Fruit fly (Drosophila melanogaster) whole organism, embryonic: Measurements from ENCODE around the gene CG15767.
A peak's percentile ranks its signal among the peaks of the same experiment; 100 is the strongest.

Experiments
- ATbp ChIP-seq: fragments of 200-800 bp; sonication (Bioruptor generic); optimal IDR thresholded peaks from 2 replicates; lab custom pipeline; 2017; ENCODE audit warnings: missing biosample characterization, mild to moderate bottlenecking, missing genetic modification characterization, missing genetic modification reagents
- Ada2b ChIP-seq: fragments of 200-800 bp; sonication (Bioruptor generic); IDR thresholded peaks from 2 replicates; pipeline ENCODE4 v1.3.6; 2022; ENCODE audit warnings: missing biosample characterization, missing genetic modification characterization
- Adf1 ChIP-seq: fragments of 200-800 bp; sonication (Bioruptor generic); IDR thresholded peaks from 2 replicates; pipeline ENCODE4 v1.3.6; 2022; ENCODE audit warnings: missing biosample characterization, missing genetic modification characterization
- CG10654 ChIP-seq: fragments of 200-800 bp; sonication (Bioruptor generic); optimal IDR thresholded peaks from 2 replicates; lab custom pipeline; 2016; ENCODE audit warnings: missing biosample characterization, missing genetic modification characterization
- CG12071 ChIP-seq: fragments of 200-800 bp; sonication (Bioruptor generic); optimal IDR thresholded peaks from 3 replicates; lab custom pipeline; 2018; ENCODE audit warnings: missing biosample characterization, mild to moderate bottlenecking, missing genetic modification characterization
- CG16813 ChIP-seq: fragments of 200-800 bp; sonication (Bioruptor generic); IDR thresholded peaks from 3 replicates; pipeline ENCODE4 v1.3.6; 2022; ENCODE audit warnings: missing biosample characterization, missing genetic modification characterization; ENCODE audit not compliant: partially characterized antibody
- CG32532 ChIP-seq: fragments of 200-800 bp; sonication (Bioruptor generic); IDR thresholded peaks from 2 replicates; pipeline ENCODE4 v1.3.6; 2022; ENCODE audit warnings: missing biosample characterization, missing genetic modification characterization
- CG3726 ChIP-seq: fragments of 200-800 bp; sonication (Bioruptor generic); IDR thresholded peaks from 3 replicates; pipeline ENCODE4, ENCODE4 v1.3.6; 2022; ENCODE audit warnings: missing biosample characterization, missing genetic modification characterization
- CG7372 ChIP-seq: fragments of 200-800 bp; sonication (Bioruptor generic); IDR thresholded peaks from 2 replicates; pipeline ENCODE4 v1.3.6; 2022; ENCODE audit warnings: missing biosample characterization, missing genetic modification characterization
- CG7928 ChIP-seq: fragments of 200-800 bp; sonication (Bioruptor generic); optimal IDR thresholded peaks from 2 replicates; lab custom pipeline; 2017; ENCODE audit warnings: missing biosample characterization, mild to moderate bottlenecking, missing genetic modification characterization
- CG8290 ChIP-seq, 3 experiments: fragments of 200-800 bp; sonication (Bioruptor generic); optimal IDR thresholded peaks; 2 replicates each; lab custom pipeline; 2016 to 2019; ENCODE audit warnings: missing biosample characterization in 3 of 3, missing genetic modification characterization in 3 of 3, mild to moderate bottlenecking in 2 of 3, moderate library complexity in 1 of 3
- CG8359 ChIP-seq: fragments of 200-800 bp; sonication (Bioruptor generic); optimal IDR thresholded peaks from 2 replicates; lab custom pipeline; 2017; ENCODE audit warnings: missing biosample characterization, mild to moderate bottlenecking, missing genetic modification characterization, borderline replicate concordance
- CG9609 ChIP-seq: fragments of 200-800 bp; sonication (Bioruptor generic); optimal IDR thresholded peaks from 3 replicates; lab custom pipeline; 2016; ENCODE audit warnings: missing biosample characterization, missing genetic modification characterization
- D19A ChIP-seq: fragments of 200-800 bp; optimal IDR thresholded peaks from 3 replicates; lab custom pipeline; 2019; ENCODE audit warnings: missing biosample characterization, mild to moderate bottlenecking, missing genetic modification characterization, moderate library complexity
- Dip3 ChIP-seq: fragments of 200-800 bp; sonication (Bioruptor generic); optimal IDR thresholded peaks from 3 replicates; lab custom pipeline; 2016; ENCODE audit warnings: missing biosample characterization, missing genetic modification characterization
- Ets97D ChIP-seq: fragments of 200-800 bp; sonication (Bioruptor generic); optimal IDR thresholded peaks from 3 replicates; lab custom pipeline; 2016; ENCODE audit warnings: missing biosample characterization, missing genetic modification characterization
- HLH4C ChIP-seq: fragments of 200-800 bp; sonication (Bioruptor generic); IDR thresholded peaks from 3 replicates; pipeline ENCODE4 v1.3.6; 2022; ENCODE audit warnings: missing biosample characterization, missing genetic modification characterization; ENCODE audit not compliant: partially characterized antibody
- HLHmδ ChIP-seq: fragments of 200-800 bp; sonication (Bioruptor generic); optimal IDR thresholded peaks from 2 replicates; lab custom pipeline; 2018; ENCODE audit warnings: missing biosample characterization, mild to moderate bottlenecking, missing genetic modification characterization, moderate library complexity
- Pdp1 ChIP-seq, 2 experiments: fragments of 200-800 bp; sonication (Bioruptor generic); optimal IDR thresholded peaks; 3 replicates each; lab custom pipeline; 2016; ENCODE audit warnings: missing biosample characterization in 2 of 2, missing genetic modification characterization in 2 of 2, mild to moderate bottlenecking in 1 of 2, moderate library complexity in 1 of 2
- Rfx ChIP-seq: fragments of 200-800 bp; sonication (Bioruptor generic); IDR thresholded peaks from 2 replicates; pipeline ENCODE4 v1.3.6; 2022; ENCODE audit warnings: missing biosample characterization, missing genetic modification characterization
- Scr ChIP-seq: fragments of 200-800 bp; sonication (Bioruptor generic); IDR thresholded peaks from 2 replicates; pipeline ENCODE4 v1.3.6; 2022; ENCODE audit warnings: missing biosample characterization, missing genetic modification characterization; ENCODE audit not compliant: partially characterized antibody
- Usf ChIP-seq: fragments of 200-800 bp; sonication (Bioruptor generic); optimal IDR thresholded peaks from 2 replicates; lab custom pipeline; 2017; ENCODE audit warnings: missing genotype, missing biosample characterization, missing genetic modification characterization
- al ChIP-seq: fragments of 200-800 bp; sonication (Bioruptor generic); IDR thresholded peaks from 2 replicates; pipeline ENCODE4 v1.3.6; 2022; ENCODE audit warnings: missing biosample characterization, missing genetic modification characterization
- ash1 ChIP-seq: fragments of 200-800 bp; sonication (Bioruptor generic); optimal IDR thresholded peaks from 2 replicates; lab custom pipeline; 2018; ENCODE audit warnings: missing biosample characterization, mild to moderate bottlenecking, missing genetic modification characterization
- bab2 ChIP-seq: fragments of 200-800 bp; sonication (Bioruptor generic); optimal IDR thresholded peaks from 2 replicates; lab custom pipeline; 2016; ENCODE audit warnings: missing biosample characterization, missing genetic modification characterization
- cas ChIP-seq: fragments of 200-800 bp; sonication (Bioruptor generic); IDR thresholded peaks from 2 replicates; pipeline ENCODE4 v1.3.6; 2022; ENCODE audit warnings: missing biosample characterization, missing genetic modification characterization
- dan ChIP-seq: fragments of 200-800 bp; sonication (Bioruptor generic); IDR thresholded peaks from 2 replicates; pipeline ENCODE4 v1.3.6; 2022; ENCODE audit warnings: missing biosample characterization, missing genetic modification characterization
- en ChIP-seq: fragments of 200-800 bp; sonication (Bioruptor generic); optimal IDR thresholded peaks from 2 replicates; lab custom pipeline; 2016; ENCODE audit warnings: missing biosample characterization, missing genetic modification characterization
- esg ChIP-seq: fragments of 200-800 bp; sonication (Bioruptor generic); conservative IDR thresholded peaks from 2 replicates; pipeline ENCODE4 v1.3.6; 2022; ENCODE audit warnings: missing biosample characterization, missing genetic modification characterization
- eyg ChIP-seq: fragments of 200-800 bp; sonication (Bioruptor generic); optimal IDR thresholded peaks from 3 replicates; lab custom pipeline; 2016; ENCODE audit warnings: missing biosample characterization, missing genetic modification characterization
- gce ChIP-seq: fragments of 200-800 bp; sonication (Bioruptor generic); IDR thresholded peaks from 3 replicates; pipeline ENCODE4 v1.3.6; 2022; ENCODE audit warnings: missing biosample characterization, missing genetic modification characterization
- gcm ChIP-seq: fragments of 200-800 bp; sonication (Bioruptor generic); optimal IDR thresholded peaks from 2 replicates; lab custom pipeline; 2019; ENCODE audit warnings: missing biosample characterization, mild to moderate bottlenecking, missing genetic modification characterization, moderate library complexity
- gcm2 ChIP-seq: fragments of 200-800 bp; sonication (Bioruptor generic); optimal IDR thresholded peaks from 2 replicates; lab custom pipeline; 2016; ENCODE audit warnings: missing biosample characterization, missing genetic modification characterization
- h ChIP-seq: fragments of >200 bp; optimal IDR thresholded peaks from 2 replicates; lab custom pipeline; 2017
- ken ChIP-seq: fragments of 200-800 bp; sonication (Bioruptor generic); IDR thresholded peaks from 3 replicates; pipeline ENCODE4 v1.3.6; 2022; ENCODE audit warnings: missing biosample characterization, missing genetic modification characterization
- lola ChIP-seq, 3 experiments: fragments of >200 bp in 2 of 3; fragments of 200-800 bp in 1 of 3; sonication (Bioruptor generic) in 1 of 3; optimal IDR thresholded peaks; 2 replicates each; lab custom pipeline; 2017 to 2019; ENCODE audit warnings: missing biosample characterization in 3 of 3, missing genetic modification characterization in 3 of 3, mild to moderate bottlenecking in 1 of 3, moderate library complexity in 1 of 3
- luna ChIP-seq: fragments of 200-800 bp; sonication (Bioruptor generic); optimal IDR thresholded peaks from 2 replicates; lab custom pipeline; 2016; ENCODE audit warnings: missing biosample characterization, missing genetic modification characterization
- nerfin-2 ChIP-seq: fragments of 200-800 bp; sonication (Bioruptor generic); IDR thresholded peaks from 2 replicates; pipeline ENCODE4 v1.3.6; 2022; ENCODE audit warnings: missing biosample characterization, missing genetic modification characterization; ENCODE audit not compliant: partially characterized antibody
- onecut ChIP-seq: fragments of 200-800 bp; sonication (Bioruptor generic); IDR thresholded peaks from 2 replicates; pipeline ENCODE4 v1.3.6; 2022; ENCODE audit warnings: missing biosample characterization, missing genetic modification characterization
- phol ChIP-seq: fragments of 200-800 bp; sonication (Bioruptor generic); optimal IDR thresholded peaks from 3 replicates; lab custom pipeline; 2018; ENCODE audit warnings: missing biosample characterization, mild to moderate bottlenecking, missing genetic modification characterization, moderate library complexity
- pzg ChIP-seq: fragments of 200-800 bp; sonication (Bioruptor generic); optimal IDR thresholded peaks from 3 replicates; lab custom pipeline; 2018; ENCODE audit warnings: missing biosample characterization, mild to moderate bottlenecking, missing genetic modification characterization, moderate library complexity
- ranshi ChIP-seq: fragments of 200-800 bp; sonication (Bioruptor generic); IDR thresholded peaks from 2 replicates; pipeline ENCODE4 v1.3.6; 2022; ENCODE audit warnings: missing biosample characterization, missing genetic modification characterization
- sisA ChIP-seq: fragments of 200-800 bp; sonication (Bioruptor generic); IDR thresholded peaks from 2 replicates; pipeline ENCODE4 v1.3.6; 2022; ENCODE audit warnings: missing biosample characterization, missing genetic modification characterization
- slbo ChIP-seq: fragments of 200-800 bp; sonication (Bioruptor generic); IDR thresholded peaks from 2 replicates; pipeline ENCODE4 v1.3.6; 2022; ENCODE audit warnings: missing biosample characterization, missing genetic modification characterization
- sna ChIP-seq: fragments of 200-800 bp; sonication (Bioruptor generic); IDR thresholded peaks from 2 replicates; pipeline ENCODE4 v1.3.6; 2022; ENCODE audit warnings: missing biosample characterization, missing genetic modification characterization; ENCODE audit not compliant: partially characterized antibody
- ssp ChIP-seq: fragments of 200-800 bp; sonication (Bioruptor generic); IDR thresholded peaks from 2 replicates; pipeline ENCODE4 v1.3.6; 2022; ENCODE audit warnings: missing biosample characterization, missing genetic modification characterization
- zen ChIP-seq: fragments of 200-800 bp; sonication (Bioruptor generic); optimal IDR thresholded peaks from 3 replicates; lab custom pipeline; 2018; ENCODE audit warnings: missing biosample characterization, mild to moderate bottlenecking, missing genetic modification characterization, moderate library complexity

Gene CG15767

dm6 chrX:5745840-5746815, 43.2 kb upstream of the CG15767 start (continued):
- TF ChIP-seq Usf (GFP tag; lab: Kevin White, UChicago) (peak; percentile 31), Rfx (GFP tag; lab: Robert Waterston, UW) (peak; percentile 90), onecut (GFP tag; lab: Robert Waterston, UW) (peak; percentile 77), slbo (GFP tag; lab: Robert Waterston, UW) (peak; percentile 82), eyg (GFP tag; lab: Kevin White, UChicago) (no peak), CG8359 (GFP tag; lab: Kevin White, UChicago) (no peak), Ets97D (peak; percentile 23), luna (GFP tag; lab: Kevin White, UChicago) (no peak), gcm2 (GFP tag; lab: Kevin White, UChicago) (peak; percentile 63), ssp (GFP tag; lab: Robert Waterston, UW) (peak; percentile 64), CG7928 (no peak), lola (GFP tag; optimal IDR thresholded peaks at IDR 0.05; lab: Kevin White, UChicago) (peak in 1 of 3 experiments; percentile 66), ranshi (GFP tag; lab: Robert Waterston, UW) (peak; percentile 78), al (GFP tag; lab: Robert Waterston, UW) (peak; percentile 61), dan (GFP tag; lab: Robert Waterston, UW) (no peak), nerfin-2 (GFP tag; lab: Robert Waterston, UW) (no peak), phol (tag; lab: Kevin White, UChicago) (peak; percentile 67), ATbp (GFP tag; lab: Kevin White, UChicago) (peak; percentile 71), ken (GFP tag; lab: Robert Waterston, UW) (peak; percentile 86), cas (GFP tag; lab: Robert Waterston, UW) (0 out of 2 replicates have a peak, but pooled peaks have one; percentile 58), h (no peak), CG12071 (GFP tag; lab: Kevin White, UChicago) (peak; percentile 73), zen (tag; lab: Kevin White, UChicago) (peak; percentile 35), CG9609 (peak; percentile 40), esg (GFP tag; lab: Robert Waterston, UW) (peak; percentile 77), sna (no peak), gce (GFP tag; lab: Robert Waterston, UW) (peak; percentile 68; the same call in 2 of the 3 replicates), CG8290 (GFP tag; optimal IDR thresholded peaks at IDR 0.05; lab: Kevin White, UChicago) (no peak), CG8290 (tag; optimal IDR thresholded peaks at IDR 0.05; lab: Kevin White, UChicago) (peak in 1 of 2 experiments; percentile 97), CG10654 (GFP tag; lab: Kevin White, UChicago) (peak; percentile 50), CG7372 (GFP tag; lab: Robert Waterston, UW) (peak; percentile 65), CG16813 (GFP tag; lab: Robert Waterston, UW) (no peak), sisA (GFP tag; lab: Robert Waterston, UW) (peak; percentile 77), HLH4C (peak; percentile 60), Pdp1 (GFP tag; optimal IDR thresholded peaks at IDR 0.05; lab: Kevin White, UChicago) (peak in 1 of 2 experiments; percentile 59), CG32532 (GFP tag; lab: Robert Waterston, UW) (peak; percentile 85), HLHmδ (GFP tag; lab: Kevin White, UChicago) (no peak), CG3726 (peak; percentile 57; the same call in 1 of the 3 replicates), Dip3 (GFP tag; lab: Kevin White, UChicago) (peak; percentile 80), bab2 (peak; percentile 24), D19A (tag; lab: Kevin White, UChicago) (peak; percentile 53), pzg (GFP tag; lab: Kevin White, UChicago) (peak; percentile 29), Ada2b (peak; percentile 74), en (GFP tag; lab: Kevin White, UChicago) (peak; percentile 18), Adf1 (GFP tag; lab: Robert Waterston, UW) (no peak; the same call in 1 of the 2 replicates), gcm (peak; percentile 59), Scr (0 out of 2 replicates have a peak, but pooled peaks have one; percentile 6), ash1 (no peak)
